Fruit fly (Drosophila melanogaster) whole organism, embryonic: ENCODE measurements around the gene CG9449.

Experiments
- Aef1 ChIP-seq: fragments of 200-800 bp; sonication (Bioruptor generic); IDR thresholded peaks from 3 replicates; pipeline ENCODE4 v1.3.6; 2022; ENCODE audit warnings: missing biosample characterization, missing genetic modification characterization
- CG12769 ChIP-seq: fragments of 200-800 bp; sonication (Bioruptor generic); optimal IDR thresholded peaks from 2 replicates; lab custom pipeline; 2019; ENCODE audit warnings: missing biosample characterization, mild to moderate bottlenecking, missing genetic modification characterization, moderate library complexity
- CG13296 ChIP-seq: fragments of 200-800 bp; sonication (Bioruptor generic); optimal IDR thresholded peaks from 3 replicates; lab custom pipeline; 2018; ENCODE audit warnings: missing biosample characterization, mild to moderate bottlenecking, missing genetic modification characterization
- CG13894 ChIP-seq: fragments of 200-800 bp; sonication (Bioruptor generic); optimal IDR thresholded peaks from 3 replicates; lab custom pipeline; 2018; ENCODE audit warnings: missing biosample characterization, mild to moderate bottlenecking, missing genetic modification characterization, moderate library complexity
- CG14860 ChIP-seq: fragments of 200-800 bp; sonication (Bioruptor generic); IDR thresholded peaks from 3 replicates; pipeline ENCODE4 v1.3.6; 2022; ENCODE audit warnings: missing biosample characterization, missing genetic modification characterization; ENCODE audit not compliant: partially characterized antibody
- CG15269 ChIP-seq: fragments of 200-800 bp; sonication (Bioruptor generic); optimal IDR thresholded peaks from 2 replicates; lab custom pipeline; 2018; ENCODE audit warnings: missing biosample characterization, mild to moderate bottlenecking, missing genetic modification characterization, moderate library complexity
- CG1602 ChIP-seq: fragments of 200-800 bp; sonication (Bioruptor generic); optimal IDR thresholded peaks from 3 replicates; lab custom pipeline; 2016; ENCODE audit warnings: missing biosample characterization, missing genetic modification characterization
- CG16813 ChIP-seq: fragments of 200-800 bp; sonication (Bioruptor generic); IDR thresholded peaks from 3 replicates; pipeline ENCODE4 v1.3.6; 2022; ENCODE audit warnings: missing biosample characterization, missing genetic modification characterization; ENCODE audit not compliant: partially characterized antibody
- CG16863 ChIP-seq: fragments of 200-800 bp; sonication (Bioruptor generic); optimal IDR thresholded peaks from 3 replicates; lab custom pipeline; 2016; ENCODE audit warnings: missing biosample characterization, missing genetic modification characterization
- CG17361 ChIP-seq: fragments of 200-800 bp; sonication (Bioruptor generic); IDR thresholded peaks from 3 replicates; pipeline ENCODE4 v1.3.6; 2022; ENCODE audit warnings: missing biosample characterization, missing genetic modification characterization
- CG18476 ChIP-seq: fragments of 200-800 bp; sonication (Bioruptor generic); optimal IDR thresholded peaks from 2 replicates; lab custom pipeline; 2016; ENCODE audit warnings: missing biosample characterization, mild to moderate bottlenecking, missing genetic modification characterization
- CG2116 ChIP-seq: fragments of 200-800 bp; sonication (Bioruptor generic); optimal IDR thresholded peaks from 3 replicates; lab custom pipeline; 2018; ENCODE audit warnings: missing biosample characterization, mild to moderate bottlenecking, missing genetic modification characterization
- CG2678 ChIP-seq: fragments of 200-800 bp; sonication (Bioruptor generic); optimal IDR thresholded peaks from 3 replicates; lab custom pipeline; 2019; ENCODE audit warnings: missing biosample characterization, mild to moderate bottlenecking, missing genetic modification characterization, moderate library complexity
- CG31224 ChIP-seq: fragments of 200-800 bp; sonication (Bioruptor generic); IDR thresholded peaks from 2 replicates; pipeline ENCODE4 v1.3.6; 2022; ENCODE audit warnings: missing biosample characterization, missing genetic modification characterization
- CG3281 ChIP-seq: fragments of 200-800 bp; sonication (Bioruptor generic); optimal IDR thresholded peaks from 3 replicates; lab custom pipeline; 2017; ENCODE audit warnings: missing biosample characterization, mild to moderate bottlenecking, missing genetic modification characterization
- CG5245 ChIP-seq: fragments of 200-800 bp; sonication (Bioruptor generic); optimal IDR thresholded peaks from 3 replicates; lab custom pipeline; 2016; ENCODE audit warnings: missing biosample characterization, missing genetic modification characterization
- CG7963 ChIP-seq: fragments of 200-800 bp; sonication (Bioruptor generic); IDR thresholded peaks from 3 replicates; pipeline ENCODE4 v1.3.6; 2022; ENCODE audit warnings: missing biosample characterization, missing genetic modification characterization; ENCODE audit not compliant: partially characterized antibody
- CG8290 ChIP-seq, 3 experiments: fragments of 200-800 bp; sonication (Bioruptor generic); optimal IDR thresholded peaks; 2 replicates each; lab custom pipeline; 2016 to 2019; ENCODE audit warnings: missing biosample characterization in 3 of 3, missing genetic modification characterization in 3 of 3, mild to moderate bottlenecking in 2 of 3, moderate library complexity in 1 of 3
- Dbx ChIP-seq: fragments of 200-800 bp; sonication (Bioruptor generic); IDR thresholded peaks from 3 replicates; pipeline ENCODE4 v1.3.6; 2022; ENCODE audit warnings: missing biosample characterization, missing genetic modification characterization
- Fer1 ChIP-seq: fragments of 200-800 bp; sonication (Bioruptor generic); optimal IDR thresholded peaks from 2 replicates; lab custom pipeline; 2017; ENCODE audit warnings: missing biosample characterization, mild to moderate bottlenecking, missing genetic modification characterization
- H15 ChIP-seq: fragments of 200-800 bp; sonication (Bioruptor generic); IDR thresholded peaks from 3 replicates; pipeline ENCODE4 v1.3.6; 2022; ENCODE audit warnings: missing biosample characterization, missing genetic modification characterization
- HLHmδ ChIP-seq: fragments of 200-800 bp; sonication (Bioruptor generic); optimal IDR thresholded peaks from 2 replicates; lab custom pipeline; 2018; ENCODE audit warnings: missing biosample characterization, mild to moderate bottlenecking, missing genetic modification characterization, moderate library complexity
- Med ChIP-seq: fragments of 200-800 bp; sonication (Bioruptor generic); peaks from one replicate; lab custom pipeline; 2016; ENCODE audit warnings: missing biosample characterization, missing genetic modification characterization, mild to moderate bottlenecking, inconsistent platforms, moderate library complexity
- Oaz ChIP-seq: fragments of 200-800 bp; sonication (Bioruptor generic); IDR thresholded peaks from 2 replicates; pipeline ENCODE4 v1.3.6; 2022; ENCODE audit warnings: missing biosample characterization, missing genetic modification characterization
- Pdp1 ChIP-seq, 2 experiments: fragments of 200-800 bp; sonication (Bioruptor generic); optimal IDR thresholded peaks; 3 replicates each; lab custom pipeline; 2016; ENCODE audit warnings: missing biosample characterization in 2 of 2, missing genetic modification characterization in 2 of 2, mild to moderate bottlenecking in 1 of 2, moderate library complexity in 1 of 2
- ab ChIP-seq: fragments of 200-800 bp; sonication (Bioruptor generic); optimal IDR thresholded peaks from 2 replicates; lab custom pipeline; 2016; ENCODE audit warnings: missing biosample characterization, missing genetic modification characterization
- br ChIP-seq: fragments of >200 bp; optimal IDR thresholded peaks from 2 replicates; lab custom pipeline; 2017
- ci ChIP-seq: fragments of 200-800 bp; sonication (Bioruptor generic); IDR thresholded peaks from 3 replicates; pipeline ENCODE4 v1.3.6; 2022; ENCODE audit warnings: missing biosample characterization, missing genetic modification characterization
- dpn ChIP-seq, 2 experiments: fragments of 200-800 bp; sonication (Bioruptor generic); optimal IDR thresholded peaks; 3 replicates each; lab custom pipeline; 2016; ENCODE audit warnings: missing biosample characterization in 2 of 2, missing genetic modification characterization in 2 of 2
- emc ChIP-seq: fragments of 200-800 bp; sonication (Bioruptor generic); optimal IDR thresholded peaks from 2 replicates; lab custom pipeline; 2016; ENCODE audit warnings: missing biosample characterization, missing genetic modification characterization
- fd102C ChIP-seq: fragments of 200-800 bp; sonication (Bioruptor generic); optimal IDR thresholded peaks from 2 replicates; lab custom pipeline; 2018; ENCODE audit warnings: missing biosample characterization, mild to moderate bottlenecking, missing genetic modification characterization, moderate library complexity
- fd3F ChIP-seq: fragments of 200-800 bp; sonication (Bioruptor generic); optimal IDR thresholded peaks from 2 replicates; lab custom pipeline; 2018; ENCODE audit warnings: missing biosample characterization, mild to moderate bottlenecking, missing genetic modification characterization, moderate library complexity
- gcm ChIP-seq: fragments of 200-800 bp; sonication (Bioruptor generic); optimal IDR thresholded peaks from 2 replicates; lab custom pipeline; 2019; ENCODE audit warnings: missing biosample characterization, mild to moderate bottlenecking, missing genetic modification characterization, moderate library complexity
- gsb ChIP-seq: fragments of 200-800 bp; sonication (Bioruptor generic); IDR thresholded peaks from 2 replicates; pipeline ENCODE4 v1.3.6; 2022; ENCODE audit warnings: missing biosample characterization, missing genetic modification characterization
- h ChIP-seq: fragments of >200 bp; optimal IDR thresholded peaks from 2 replicates; lab custom pipeline; 2017
- klu ChIP-seq: fragments of 200-800 bp; sonication (Bioruptor generic); IDR thresholded peaks from 2 replicates; pipeline ENCODE4 v1.3.6; 2022; ENCODE audit warnings: missing biosample characterization, missing genetic modification characterization
- kni ChIP-seq: fragments of 200-800 bp; sonication (Bioruptor generic); optimal IDR thresholded peaks from 3 replicates; lab custom pipeline; 2017; ENCODE audit warnings: mild to moderate bottlenecking, missing biosample characterization, missing genetic modification reagents, missing genetic modification characterization
- maf-S ChIP-seq: fragments of 200-800 bp; sonication (Bioruptor generic); optimal IDR thresholded peaks from 2 replicates; lab custom pipeline; 2016; ENCODE audit warnings: missing biosample characterization, missing genetic modification characterization
- pan ChIP-seq, 4 experiments: fragments of >200 bp in 3 of 4; fragments of 200-800 bp in 1 of 4; sonication (Bioruptor generic) in 1 of 4; optimal IDR thresholded peaks in 3 of 4; IDR thresholded peaks in 1 of 4; 2 replicates each; pipeline versions ENCODE4 v1.3.6 to Lab custom; 2017 to 2022; ENCODE audit warnings: missing biosample characterization in 2 of 4, missing genetic modification characterization in 2 of 4, mixed read lengths in 1 of 4
- pfk ChIP-seq: fragments of 200-800 bp; sonication (Bioruptor generic); optimal IDR thresholded peaks from 2 replicates; lab custom pipeline; 2018; ENCODE audit warnings: missing biosample characterization, mild to moderate bottlenecking, missing genetic modification characterization, moderate library complexity
- pros ChIP-seq: fragments of 200-800 bp; sonication (Bioruptor generic); optimal IDR thresholded peaks from 3 replicates; lab custom pipeline; 2019; ENCODE audit warnings: missing biosample characterization, mild to moderate bottlenecking, missing genetic modification characterization, moderate library complexity
- row ChIP-seq: fragments of 200-800 bp; sonication (Bioruptor generic); IDR thresholded peaks from 3 replicates; pipeline ENCODE4 v1.3.6; 2022; ENCODE audit warnings: missing biosample characterization, missing genetic modification characterization
- sima ChIP-seq: fragments of 200-800 bp; sonication (Bioruptor generic); optimal IDR thresholded peaks from 2 replicates; lab custom pipeline; 2016; ENCODE audit warnings: missing biosample characterization, missing genetic modification characterization
- trem ChIP-seq: fragments of 200-800 bp; optimal IDR thresholded peaks from 3 replicates; lab custom pipeline; 2019; ENCODE audit warnings: missing biosample characterization, mild to moderate bottlenecking, missing genetic modification characterization, moderate library complexity
- zen2 ChIP-seq: fragments of 200-800 bp; sonication (Bioruptor generic); IDR thresholded peaks from 3 replicates; pipeline ENCODE4 v1.3.6; 2022; ENCODE audit warnings: missing biosample characterization, missing genetic modification characterization; ENCODE audit not compliant: partially characterized antibody

The CG9449 gene

dm6 chr3L:19504719-19505118 is 7.2 kb upstream of the CG9449 start (continued):
- no peak for TF ChIP-seq gcm (GFP tag; lab: Kevin White, UChicago)
- no peak for TF ChIP-seq H15
- peak; percentile 38 for TF ChIP-seq CG2678 (tag; lab: Kevin White, UChicago)
- TF ChIP-seq CG7963, result no peak
- TF ChIP-seq Fer1 (GFP tag; lab: Kevin White, UChicago), result peak; percentile 29

dm6 chr3L:19503770-19504169 is 6.2 kb upstream of the CG9449 start, which contains the start of gene CG9452:
CG9452 (minus strand) TSS chr3L:19503870.
- TF ChIP-seq maf-S (no peak), HLHmδ (GFP tag; lab: Kevin White, UChicago) (no peak), pfk (GFP tag; lab: Kevin White, UChicago) (no peak), kni (GFP tag; lab: Kevin White, UChicago) (no peak), Dbx (GFP tag; lab: Robert Waterston, UW) (no peak), ci (GFP tag; lab: Robert Waterston, UW) (no peak), CG5245 (no peak), trem (tag; lab: Kevin White, UChicago) (no peak), sima (GFP tag; lab: Kevin White, UChicago) (no peak), CG2116 (GFP tag; lab: Kevin White, UChicago) (no peak), Pdp1 (GFP tag; optimal IDR thresholded peaks at IDR 0.05; lab: Kevin White, UChicago) (no peak), pan (optimal IDR thresholded peaks at IDR 0.05; lab: Kevin White, UChicago) (no peak), pan (GFP tag; optimal IDR thresholded peaks at IDR 0.05 in 1 of 2, IDR thresholded peaks at IDR 0.05 in 1 of 2) (no peak), CG17361 (GFP tag; lab: Robert Waterston, UW) (no peak), zen2 (GFP tag; lab: Robert Waterston, UW) (no peak), CG16813 (GFP tag; lab: Robert Waterston, UW) (no peak), CG1602 (GFP tag; lab: Kevin White, UChicago) (no peak), ab (GFP tag; lab: Kevin White, UChicago) (no peak), h (lab: Kevin White, UChicago) (no peak)

dm6 chr3L:19500698-19501097 is 3.2 kb upstream of the CG9449 start, which contains the start of gene CG9451:
CG9451 (minus strand) TSS chr3L:19500798.
- no peak for TF ChIP-seq dpn (GFP tag; optimal IDR thresholded peaks at IDR 0.05; lab: Kevin White, UChicago)
- TF ChIP-seq Aef1 (GFP tag; lab: Robert Waterston, UW), result no peak
- no peak for TF ChIP-seq CG18476 (GFP tag; lab: Kevin White, UChicago)
- no peak for TF ChIP-seq fd102C (GFP tag; lab: Kevin White, UChicago)

DNA sequence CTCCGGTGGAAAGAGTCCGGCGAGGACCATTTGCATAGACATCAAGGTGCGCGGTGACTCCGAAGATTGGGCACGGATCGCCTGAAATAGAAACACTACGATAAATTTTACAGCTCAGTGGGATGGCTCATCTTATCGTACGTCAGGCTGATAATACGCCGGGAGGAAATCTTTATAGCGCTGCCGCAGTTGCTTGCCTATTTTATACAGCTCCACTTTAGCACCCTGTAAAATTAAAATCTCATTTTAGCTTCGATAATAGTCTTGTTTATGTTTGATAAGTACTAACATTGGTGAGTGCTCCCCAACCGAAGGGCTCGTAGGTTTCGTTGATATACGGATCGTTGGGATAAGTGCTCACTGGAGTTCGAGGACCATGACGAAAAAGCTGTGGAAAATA is 1.8 kb upstream of the CG9449 start:
- TF ChIP-seq CG16863 (GFP tag; lab: Kevin White, UChicago) (no peak), CG15269 (tag; lab: Kevin White, UChicago) (peak; percentile 26), CG12769 (tag; lab: Kevin White, UChicago) (peak; percentile 21), CG13894 (tag; lab: Kevin White, UChicago) (peak; percentile 11), CG13296 (GFP tag; lab: Kevin White, UChicago) (peak; percentile 7), klu (no peak), CG2678 (tag; lab: Kevin White, UChicago) (peak; percentile 40), CG31224 (GFP tag; lab: Robert Waterston, UW) (no peak), gsb (GFP tag; lab: Robert Waterston, UW) (0 out of 2 replicates have a peak, but pooled peaks have one; percentile 21), Fer1 (GFP tag; lab: Kevin White, UChicago) (peak; percentile 2), CG8290 (GFP tag; optimal IDR thresholded peaks at IDR 0.05; lab: Kevin White, UChicago) (no peak), CG8290 (tag; optimal IDR thresholded peaks at IDR 0.05; lab: Kevin White, UChicago) (peak in 1 of 2 experiments; percentile 27), Med (GFP tag; lab: Kevin White, UChicago) (peak; percentile 62), CG3281 (GFP tag; lab: Kevin White, UChicago) (peak; percentile 22), emc (GFP tag; lab: Kevin White, UChicago) (no peak), fd3F (no peak), CG14860 (GFP tag; lab: Robert Waterston, UW) (no peak), row (GFP tag; lab: Robert Waterston, UW) (no peak), br (lab: Kevin White, UChicago) (no peak), pros (no peak), Oaz (no peak)
